Worm (Caenorhabditis elegans) whole organism, L4 larva: Measurements from ENCODE around the gene pqn-25.

Source experiments
- F10B5.3 ChIP-seq: sonication (generic microtip); optimal IDR thresholded peaks from 2 replicates; lab custom pipeline; 2016; ENCODE audit warnings: mild to moderate bottlenecking, missing genetic modification characterization, missing compliant biosample characterization
- F37D6.2 ChIP-seq: sonication (generic microtip); optimal IDR thresholded peaks from 2 replicates; lab custom pipeline; 2016; ENCODE audit warnings: mild to moderate bottlenecking, missing genetic modification characterization, missing compliant biosample characterization
- F49E8.2 ChIP-seq: sonication (generic microtip); optimal IDR thresholded peaks from 2 replicates; lab custom pipeline; 2016; ENCODE audit warnings: missing compliant biosample characterization, mild to moderate bottlenecking, missing genetic modification characterization, borderline replicate concordance
- R02D3.7 ChIP-seq: fragments of 150-350 bp; sonication (generic microtip); optimal IDR thresholded peaks from 3 replicates; lab custom pipeline; 2014; ENCODE audit warnings: missing biosample characterization, missing genetic modification characterization
- T20F7.1 ChIP-seq: fragments of 200-800 bp; sonication (Bioruptor generic); optimal IDR thresholded peaks from 2 replicates; lab custom pipeline; 2018; ENCODE audit warnings: mild to moderate bottlenecking, missing genetic modification characterization, missing compliant biosample characterization
- Y75B8A.6 ChIP-seq: fragments of 200-800 bp; sonication (Bioruptor generic); IDR thresholded peaks from 2 replicates; pipeline ENCODE4 v1.3.6; 2022; ENCODE audit warnings: missing genetic modification reagents, missing genetic modification characterization, missing compliant biosample characterization
- ZK337.2 ChIP-seq: fragments of 200-800 bp; sonication (Bioruptor generic); IDR thresholded peaks from 2 replicates; pipeline ENCODE4 v1.3.6; 2022; ENCODE audit warnings: missing genetic modification reagents, missing genetic modification characterization, missing compliant biosample characterization
- aly-2 ChIP-seq: sonication (generic microtip); optimal IDR thresholded peaks from 2 replicates; lab custom pipeline; 2018; ENCODE audit warnings: missing biosample characterization, missing genetic modification characterization
- attf-4 ChIP-seq: sonication (generic microtip); optimal IDR thresholded peaks from 3 replicates; lab custom pipeline; 2017; ENCODE audit warnings: missing biosample characterization, missing genetic modification characterization
- ceh-20 ChIP-seq: fragments of 200-800 bp; sonication (Bioruptor generic); IDR thresholded peaks from 2 replicates; pipeline ENCODE4 v1.3.6; 2022; ENCODE audit warnings: missing genetic modification reagents, missing genetic modification characterization, missing compliant biosample characterization
- ceh-28 ChIP-seq: fragments of 150-350 bp; optimal IDR thresholded peaks from 2 replicates; lab custom pipeline; 2014; ENCODE audit warnings: missing biosample characterization, missing genetic modification reagents, missing genetic modification characterization
- ceh-32 ChIP-seq: sonication (generic microtip); optimal IDR thresholded peaks from 2 replicates; lab custom pipeline; 2016; ENCODE audit warnings: mild to moderate bottlenecking, missing genetic modification characterization, missing compliant biosample characterization; ENCODE audit not compliant: poor library complexity
- ceh-44 ChIP-seq: fragments of 200-800 bp; sonication (Bioruptor generic); IDR thresholded peaks from 2 replicates; pipeline ENCODE4 v1.3.6; 2022; ENCODE audit warnings: missing genetic modification reagents, missing genetic modification characterization, missing compliant biosample characterization
- ceh-82 ChIP-seq: sonication (generic microtip); optimal IDR thresholded peaks from 2 replicates; lab custom pipeline; 2017; ENCODE audit warnings: missing biosample characterization, missing genetic modification characterization
- cey-2 ChIP-seq: sonication (generic microtip); optimal IDR thresholded peaks from 3 replicates; lab custom pipeline; 2017; ENCODE audit warnings: missing genetic modification characterization, mild to moderate bottlenecking, missing compliant biosample characterization, antibody characterized with exemption, borderline replicate concordance; ENCODE audit not compliant: insufficient read depth
- daf-16 ChIP-seq, 3 experiments: sonication (generic microtip); optimal IDR thresholded peaks; 2 replicates each; lab custom pipeline; 2016 to 2017; ENCODE audit warnings: missing genetic modification characterization in 3 of 3, missing genetic modification reagents in 3 of 3, mild to moderate bottlenecking in 2 of 3, missing compliant biosample characterization in 2 of 3, missing biosample characterization in 1 of 3, moderate library complexity in 1 of 3
- daf-8 ChIP-seq: fragments of 200-800 bp; sonication (Bioruptor generic); IDR thresholded peaks from 2 replicates; pipeline ENCODE4 v1.3.6; 2022; ENCODE audit warnings: missing genetic modification characterization, missing compliant biosample characterization
- dmd-6 ChIP-seq: fragments of 200-800 bp; sonication (Bioruptor generic); IDR thresholded peaks from 2 replicates; pipeline ENCODE4 v1.3.6; 2022; ENCODE audit warnings: missing genetic modification reagents, missing genetic modification characterization, missing compliant biosample characterization
- dmd-9 ChIP-seq: fragments of 200-800 bp; sonication (Bioruptor generic); IDR thresholded peaks from 2 replicates; pipeline ENCODE4 v1.3.6; 2022; ENCODE audit warnings: missing genetic modification reagents, missing genetic modification characterization, missing compliant biosample characterization
- duxl-1 ChIP-seq: sonication (generic microtip); optimal IDR thresholded peaks from 2 replicates; lab custom pipeline; 2016; ENCODE audit warnings: mild to moderate bottlenecking, missing genetic modification characterization, moderate library complexity, missing compliant biosample characterization; ENCODE audit not compliant: poor library complexity
- egl-43 ChIP-seq: fragments of 200-800 bp; sonication (Bioruptor generic); IDR thresholded peaks from 2 replicates; pipeline ENCODE4 v1.3.6; 2022; ENCODE audit warnings: missing genetic modification reagents, missing genetic modification characterization, missing compliant biosample characterization
- hif-1 ChIP-seq, 2 experiments: sonication (generic microtip); optimal IDR thresholded peaks; 2 replicates each; lab custom pipeline; 2016 to 2017; ENCODE audit warnings: missing compliant biosample characterization in 2 of 2, missing genetic modification characterization in 2 of 2, missing genetic modification reagents in 2 of 2, missing genotype in 2 of 2, mild to moderate bottlenecking in 1 of 2
- hlh-11 ChIP-seq: fragments of 200-800 bp; sonication (Bioruptor generic); optimal IDR thresholded peaks from 2 replicates; lab custom pipeline; 2018; ENCODE audit warnings: mild to moderate bottlenecking, missing genetic modification characterization, missing compliant biosample characterization
- lim-7 ChIP-seq: fragments of 200-800 bp; sonication (Bioruptor generic); IDR thresholded peaks from 2 replicates; pipeline ENCODE4 v1.3.6; 2022; ENCODE audit warnings: missing genetic modification characterization, missing compliant biosample characterization
- lin-1 ChIP-seq: fragments of 200-800 bp; sonication (Bioruptor generic); IDR thresholded peaks from 2 replicates; pipeline ENCODE4 v1.3.6; 2022; ENCODE audit warnings: missing genetic modification reagents, missing genetic modification characterization, missing compliant biosample characterization
- lin-29 ChIP-seq: fragments of 200-800 bp; sonication (Bioruptor generic); IDR thresholded peaks from 2 replicates; pipeline ENCODE4 v1.3.6; 2022; ENCODE audit warnings: missing genetic modification reagents, missing genetic modification characterization, missing compliant biosample characterization
- lin-38 ChIP-seq: fragments of 200-800 bp; sonication (Bioruptor generic); IDR thresholded peaks from 2 replicates; pipeline ENCODE4 v1.3.6; 2022; ENCODE audit warnings: missing genetic modification reagents, missing genetic modification characterization, missing compliant biosample characterization
- lin-39 ChIP-seq: fragments of 150-350 bp; optimal IDR thresholded peaks from 2 replicates; lab custom pipeline; 2014; ENCODE audit warnings: missing biosample characterization, missing genetic modification reagents, missing genetic modification characterization
- lir-3 ChIP-seq: sonication (generic microtip); optimal IDR thresholded peaks from 2 replicates; lab custom pipeline; 2016; ENCODE audit warnings: mild to moderate bottlenecking, missing genetic modification characterization, missing compliant biosample characterization
- madf-5 ChIP-seq, 2 experiments: fragments of 200-800 bp; sonication (Bioruptor generic); IDR thresholded peaks; 2 replicates each; pipeline ENCODE4 v1.3.6; 2022; ENCODE audit warnings: missing compliant biosample characterization in 2 of 2, missing genetic modification characterization in 2 of 2
- madf-9 ChIP-seq: fragments of 200-800 bp; sonication (Bioruptor generic); conservative IDR thresholded peaks from 2 replicates; pipeline ENCODE4 v1.3.6; 2022; ENCODE audit warnings: missing genetic modification reagents, missing genetic modification characterization, missing compliant biosample characterization
- mep-1 ChIP-seq: fragments of 150-350 bp; sonication (generic microtip); optimal IDR thresholded peaks from 3 replicates; lab custom pipeline; 2014; ENCODE audit warnings: missing biosample characterization, missing genetic modification characterization
- mes-2 ChIP-seq: sonication (generic microtip); optimal IDR thresholded peaks from 2 replicates; lab custom pipeline; 2016; ENCODE audit warnings: missing genotype, mild to moderate bottlenecking, missing genetic modification characterization, missing compliant biosample characterization; ENCODE audit not compliant: poor library complexity, severe bottlenecking
- mxl-2 ChIP-seq: fragments of 200-800 bp; sonication (Bioruptor generic); conservative IDR thresholded peaks from 2 replicates; pipeline ENCODE4 v1.3.6; 2022; ENCODE audit warnings: missing genetic modification reagents, missing genetic modification characterization, missing compliant biosample characterization
- mxl-3 ChIP-seq: fragments of 200-800 bp; sonication (Bioruptor generic); optimal IDR thresholded peaks from 2 replicates; lab custom pipeline; 2018; ENCODE audit warnings: mild to moderate bottlenecking, missing genetic modification characterization, missing compliant biosample characterization
- nhr-11 ChIP-seq: fragments of 150-350 bp; optimal IDR thresholded peaks from 2 replicates; lab custom pipeline; 2014; ENCODE audit warnings: missing biosample characterization, missing genetic modification characterization
- nhr-111 ChIP-seq: fragments of 200-800 bp; sonication (Bioruptor generic); optimal IDR thresholded peaks from 2 replicates; lab custom pipeline; 2018; ENCODE audit warnings: mild to moderate bottlenecking, missing genetic modification characterization, missing compliant biosample characterization
- nhr-42 ChIP-seq: fragments of 200-800 bp; sonication (Bioruptor generic); IDR thresholded peaks from 2 replicates; pipeline ENCODE4 v1.3.6; 2022; ENCODE audit warnings: missing genetic modification characterization, missing compliant biosample characterization
- nhr-6 ChIP-seq: fragments of 150-350 bp; optimal IDR thresholded peaks from 2 replicates; lab custom pipeline; 2014; ENCODE audit warnings: missing biosample characterization, missing genetic modification characterization
- nhr-77 ChIP-seq: fragments of 150-350 bp; optimal IDR thresholded peaks from 2 replicates; lab custom pipeline; 2014; ENCODE audit warnings: missing biosample characterization, missing genetic modification characterization
- rbr-2 ChIP-seq: sonication (generic microtip); optimal IDR thresholded peaks from 2 replicates; lab custom pipeline; 2016; ENCODE audit warnings: missing genotype, missing genetic modification characterization, missing compliant biosample characterization
- skn-1 ChIP-seq: fragments of 150-350 bp; optimal IDR thresholded peaks from 2 replicates; lab custom pipeline; 2014; ENCODE audit warnings: missing biosample characterization, missing genetic modification characterization
- snpc-4 ChIP-seq: fragments of 150-350 bp; optimal IDR thresholded peaks from 2 replicates; lab custom pipeline; 2014; ENCODE audit warnings: missing biosample characterization, missing genetic modification characterization
- unc-39 ChIP-seq: sonication (generic microtip); optimal IDR thresholded peaks from 2 replicates; lab custom pipeline; 2017; ENCODE audit warnings: missing biosample characterization, missing genetic modification characterization
- vab-7 ChIP-seq: fragments of 200-800 bp; sonication (Bioruptor generic); IDR thresholded peaks from 2 replicates; pipeline ENCODE4 v1.3.6; 2022; ENCODE audit warnings: missing genetic modification reagents, missing genetic modification characterization, missing compliant biosample characterization
- zip-2 ChIP-seq: fragments of 150-350 bp; optimal IDR thresholded peaks from 2 replicates; lab custom pipeline; 2014; ENCODE audit warnings: missing biosample characterization, missing genetic modification characterization
- ztf-11 ChIP-seq: fragments of 150-350 bp; optimal IDR thresholded peaks from 2 replicates; lab custom pipeline; 2014; ENCODE audit warnings: missing biosample characterization, missing genetic modification characterization
- ztf-7 ChIP-seq: fragments of 150-350 bp; optimal IDR thresholded peaks from 2 replicates; lab custom pipeline; 2014; ENCODE audit warnings: missing biosample characterization, missing genetic modification characterization

pqn-25 gene

DNA sequence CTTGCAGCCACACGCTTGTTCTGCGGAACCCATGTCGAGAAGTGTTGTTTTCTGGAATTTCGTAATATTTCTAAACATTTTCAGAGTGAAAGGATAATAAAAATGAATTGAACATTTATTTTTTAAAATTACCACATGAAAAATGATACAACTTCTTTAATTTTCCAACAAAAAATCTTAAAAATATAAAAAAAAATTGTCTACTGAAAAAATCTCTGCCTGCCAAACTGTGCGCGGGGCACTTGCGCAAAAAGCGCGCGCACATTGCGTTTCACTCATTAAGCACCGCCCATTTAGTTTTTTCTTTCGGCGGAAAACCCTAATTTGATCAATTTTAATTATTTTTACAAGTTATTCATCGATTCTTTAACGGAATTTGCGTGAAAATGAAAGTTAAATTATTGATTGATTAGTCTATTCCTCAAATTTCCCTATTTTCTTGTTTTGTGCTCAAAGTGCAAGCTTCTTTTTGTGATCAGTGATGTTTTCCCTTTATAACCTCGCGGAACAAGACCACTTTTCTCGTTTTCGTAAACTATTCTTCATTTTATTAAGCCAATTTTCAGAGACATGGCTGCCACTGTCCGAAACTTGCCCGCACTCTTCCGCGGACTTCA is 42.6 kb upstream of the pqn-25 start, which contains the start of the genes nmad-1 and hach-1 (continued):
- TF ChIP-seq rbr-2 (tag; lab: Kevin White, UChicago) = peak; percentile 75
- TF ChIP-seq egl-43 (GFP tag; lab: Robert Waterston, UW) = 0 out of 2 replicates have a peak, but pooled peaks have one; percentile 57
- peak; percentile 95 for TF ChIP-seq mes-2 (tag; lab: Kevin White, UChicago)
- TF ChIP-seq unc-39 (tag; lab: Kevin White, UChicago) = no peak
- no peak for TF ChIP-seq nhr-111
- no peak for TF ChIP-seq lin-39 (tag; lab: Kevin White, UChicago)
- TF ChIP-seq aly-2 (tag; lab: Kevin White, UChicago) = no peak
- peak; percentile 34 for TF ChIP-seq ceh-28 (tag; lab: Kevin White, UChicago)
- TF ChIP-seq F10B5.3 = peak; percentile 14
- peak; percentile 64 for TF ChIP-seq T20F7.1 (GFP tag; lab: Kevin White, UChicago)
- TF ChIP-seq lin-29 = no peak
- no peak for TF ChIP-seq nhr-11 (tag; lab: Kevin White, UChicago)
- TF ChIP-seq lin-1 = peak; percentile 64; the same call in 1 of the 2 replicates
- no peak for TF ChIP-seq daf-8 (GFP tag; lab: Robert Waterston, UW)
- TF ChIP-seq ceh-20 (GFP tag; lab: Robert Waterston, UW) = peak; percentile 59; the same call in 1 of the 2 replicates
- no peak for TF ChIP-seq madf-5 (GFP tag; IDR thresholded peaks at IDR 0.05; lab: Robert Waterston, UW)
- 0 out of 2 replicates have a peak, but pooled peaks have one; percentile 34 for TF ChIP-seq madf-9
- TF ChIP-seq mxl-2 (GFP tag; lab: Robert Waterston, UW) = no peak
- peak; percentile 87 for TF ChIP-seq mep-1
- no peak for TF ChIP-seq lir-3 (tag; lab: Kevin White, UChicago)
- no peak for TF ChIP-seq ztf-7 (tag; lab: Kevin White, UChicago)
- TF ChIP-seq dmd-9 (GFP tag; lab: Robert Waterston, UW) = no peak
- TF ChIP-seq snpc-4 = no peak
- no peak for TF ChIP-seq R02D3.7 (tag; lab: Kevin White, UChicago)
- TF ChIP-seq nhr-6 = peak; percentile 48
- TF ChIP-seq duxl-1 (tag; lab: Kevin White, UChicago) = peak; percentile 89
- no peak for TF ChIP-seq ceh-44 (GFP tag; lab: Robert Waterston, UW)
- TF ChIP-seq attf-4 (tag; lab: Kevin White, UChicago) = no peak
- TF ChIP-seq hlh-11 (tag; lab: Kevin White, UChicago) = peak; percentile 67
- no peak for TF ChIP-seq zip-2 (tag; lab: Kevin White, UChicago)
- no peak for TF ChIP-seq ceh-82
- TF ChIP-seq ZK337.2 (GFP tag; lab: Robert Waterston, UW) = no peak
- TF ChIP-seq cey-2 (tag; lab: Kevin White, UChicago) = no peak
- no peak for TF ChIP-seq dmd-6 (GFP tag; lab: Robert Waterston, UW)

DNA sequence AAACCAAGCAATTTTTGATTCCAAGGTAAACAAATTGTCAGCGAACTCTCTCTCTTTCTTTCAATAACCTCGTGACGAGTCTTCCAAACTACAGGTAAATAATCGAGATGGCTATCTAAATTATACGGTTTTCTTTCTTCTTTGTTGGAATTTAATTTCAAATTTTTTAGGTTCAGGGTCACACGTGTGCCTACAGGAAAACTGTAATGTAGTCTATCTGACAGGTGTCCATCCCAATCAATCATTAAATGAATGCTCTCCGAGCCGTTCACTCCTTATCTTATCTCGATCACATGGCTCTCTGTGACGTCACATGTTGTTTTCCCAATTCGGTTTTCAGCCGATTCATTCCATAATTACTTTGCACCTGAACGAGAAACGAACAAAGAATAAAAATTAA is 40.7 kb upstream of the pqn-25 start:
- no peak for TF ChIP-seq hif-1 (tag; optimal IDR thresholded peaks at IDR 0.05; lab: Kevin White, UChicago)
- no peak for TF ChIP-seq dmd-9 (GFP tag; lab: Robert Waterston, UW)
- TF ChIP-seq zip-2 (tag; lab: Kevin White, UChicago) = no peak
- TF ChIP-seq attf-4 (tag; lab: Kevin White, UChicago) = no peak
- TF ChIP-seq unc-39 (tag; lab: Kevin White, UChicago) = no peak
- TF ChIP-seq F49E8.2 (tag; lab: Kevin White, UChicago) = no peak
- 0 out of 2 replicates have a peak, but pooled peaks have one; percentile 42 for TF ChIP-seq Y75B8A.6
- TF ChIP-seq lim-7 (GFP tag; lab: Robert Waterston, UW) = no peak
- no peak for TF ChIP-seq R02D3.7 (tag; lab: Kevin White, UChicago)
- peak in 1 of 2 experiments; percentile 91 for TF ChIP-seq daf-16 (GFP tag; optimal IDR thresholded peaks at IDR 0.05; lab: Kevin White, UChicago)
- TF ChIP-seq daf-16 (tag; optimal IDR thresholded peaks at IDR 0.05; lab: Kevin White, UChicago) = peak; percentile 92
- 0 out of 2 replicates have a peak, but pooled peaks have one; percentile 13 for TF ChIP-seq nhr-42
- TF ChIP-seq skn-1 (tag; lab: Kevin White, UChicago) = no peak
- TF ChIP-seq ztf-11 (tag; lab: Kevin White, UChicago) = no peak
- no peak for TF ChIP-seq ceh-32 (tag; lab: Kevin White, UChicago)
- no peak for TF ChIP-seq vab-7 (GFP tag; lab: Robert Waterston, UW)
- peak; percentile 89 for TF ChIP-seq dmd-6 (GFP tag; lab: Robert Waterston, UW)
- TF ChIP-seq mxl-3 (GFP tag; lab: Kevin White, UChicago) = no peak
- peak; percentile 28; the same call in 1 of the 2 replicates for TF ChIP-seq lin-38 (GFP tag; lab: Robert Waterston, UW)
- peak; percentile 55 for TF ChIP-seq nhr-77 (tag; lab: Kevin White, UChicago)
- no peak for TF ChIP-seq F37D6.2 (tag; lab: Kevin White, UChicago)
